Worm (Caenorhabditis elegans) whole organism, L2 larva: ENCODE results near the gene F01D5.7.

Source experiments
- alr-1 ChIP-seq: fragments of 150-350 bp; optimal IDR thresholded peaks from 2 replicates; lab custom pipeline; 2014; ENCODE audit warnings: missing biosample characterization, missing genetic modification characterization
- aly-2 ChIP-seq: fragments of 150-350 bp; optimal IDR thresholded peaks from 2 replicates; lab custom pipeline; 2014; ENCODE audit warnings: missing biosample characterization, missing genetic modification characterization
- ama-1 ChIP-seq: fragments of 150-350 bp; optimal IDR thresholded peaks from 2 replicates; lab custom pipeline; 2018; ENCODE audit warnings: inconsistent platforms
- dmd-4 ChIP-seq: sonication (generic microtip); optimal IDR thresholded peaks from 2 replicates; lab custom pipeline; 2017; ENCODE audit warnings: missing biosample characterization, missing genetic modification characterization
- elt-1 ChIP-seq: fragments of 150-350 bp; optimal IDR thresholded peaks from 2 replicates; lab custom pipeline; 2014; ENCODE audit warnings: missing biosample characterization, missing genetic modification characterization
- lin-13 ChIP-seq: fragments of 150-350 bp; optimal IDR thresholded peaks from 2 replicates; lab custom pipeline; 2014; ENCODE audit warnings: missing biosample characterization, missing genetic modification reagents, missing genetic modification characterization
- lsy-2 ChIP-seq, 2 experiments: fragments of 150-350 bp in 1 of 2; sonication (generic microtip) in 1 of 2; optimal IDR thresholded peaks; 2 replicates each; lab custom pipeline; 2014 to 2017; ENCODE audit warnings: missing biosample characterization in 2 of 2, missing genetic modification characterization in 2 of 2
- nhr-11 ChIP-seq: fragments of 150-350 bp; optimal IDR thresholded peaks from 2 replicates; lab custom pipeline; 2014; ENCODE audit warnings: missing biosample characterization, missing genetic modification characterization
- nhr-23 ChIP-seq: fragments of 150-350 bp; optimal IDR thresholded peaks from 2 replicates; lab custom pipeline; 2014; ENCODE audit warnings: missing biosample characterization, missing genetic modification reagents, missing genetic modification characterization
- nhr-237 ChIP-seq: fragments of 150-350 bp; optimal IDR thresholded peaks from 2 replicates; lab custom pipeline; 2014; ENCODE audit warnings: missing biosample characterization, missing genetic modification characterization
- unc-62 ChIP-seq: fragments of 150-350 bp; optimal IDR thresholded peaks from 2 replicates; lab custom pipeline; 2014; ENCODE audit warnings: missing biosample characterization, missing genetic modification reagents, missing genetic modification characterization
- zag-1 ChIP-seq: fragments of 150-350 bp; optimal IDR thresholded peaks from 2 replicates; lab custom pipeline; 2014; ENCODE audit warnings: missing biosample characterization, missing genetic modification characterization

ce11 chrII:14018192-14018591 is 9.7 kb downstream of the F01D5.7 start:
- no peak for TF ChIP-seq nhr-23 (tag; lab: Kevin White, UChicago)
- no peak for TF ChIP-seq aly-2 (tag; lab: Kevin White, UChicago)
- TF ChIP-seq unc-62 (GFP tag; lab: Kevin White, UChicago), result no peak
- TF ChIP-seq lsy-2 (tag; optimal IDR thresholded peaks at IDR 0.05; lab: Kevin White, UChicago), result peak; percentile 66 to 77
- TF ChIP-seq nhr-11 (tag; lab: Kevin White, UChicago), result no peak
- peak; percentile 99 for TF ChIP-seq ama-1 (lab: Kevin White, UChicago)
- TF ChIP-seq alr-1 (tag; lab: Kevin White, UChicago), result no peak
- TF ChIP-seq dmd-4 (tag; lab: Kevin White, UChicago), result no peak
- TF ChIP-seq zag-1 (tag; lab: Kevin White, UChicago), result no peak
- TF ChIP-seq elt-1 (tag; lab: Kevin White, UChicago), result no peak
- no peak for TF ChIP-seq nhr-237 (tag; lab: Kevin White, UChicago)
- TF ChIP-seq lin-13 (GFP tag; lab: Kevin White, UChicago), result peak; percentile 82
